Worm (Caenorhabditis elegans) whole organism, L1 larva: Measurements from ENCODE around the gene gro-1.

Source experiments
- C04F5.9 ChIP-seq: sonication (generic microtip); optimal IDR thresholded peaks from 2 replicates; lab custom pipeline; 2016; ENCODE audit warnings: missing genetic modification characterization, missing compliant biosample characterization
- C16A3.4 ChIP-seq: fragments of 150-350 bp; optimal IDR thresholded peaks from 2 replicates; lab custom pipeline; 2014; ENCODE audit warnings: missing biosample characterization, missing genetic modification characterization
- F16B12.6 ChIP-seq: fragments of 150-350 bp; optimal IDR thresholded peaks from 2 replicates; lab custom pipeline; 2014; ENCODE audit warnings: missing biosample characterization, missing genetic modification characterization
- aly-2 ChIP-seq: fragments of 150-350 bp; optimal IDR thresholded peaks from 2 replicates; lab custom pipeline; 2014; ENCODE audit warnings: missing biosample characterization, missing genetic modification characterization
- ama-1 ChIP-seq: fragments of 150-350 bp; optimal IDR thresholded peaks from 2 replicates; lab custom pipeline; 2014
- blmp-1 ChIP-seq: fragments of 150-350 bp; optimal IDR thresholded peaks from 2 replicates; lab custom pipeline; 2014; ENCODE audit warnings: missing biosample characterization, missing genetic modification characterization
- ceh-63 ChIP-seq: fragments of 200-800 bp; sonication (Bioruptor generic); optimal IDR thresholded peaks from 2 replicates; lab custom pipeline; 2018; ENCODE audit warnings: mild to moderate bottlenecking, missing genetic modification characterization, missing compliant biosample characterization
- ceh-8 ChIP-seq: fragments of 200-800 bp; sonication (Bioruptor generic); optimal IDR thresholded peaks from 2 replicates; lab custom pipeline; 2018; ENCODE audit warnings: mild to moderate bottlenecking, missing genetic modification characterization, moderate library complexity, missing compliant biosample characterization
- ceh-90 ChIP-seq: sonication (generic microtip); optimal IDR thresholded peaks from 2 replicates; lab custom pipeline; 2016; ENCODE audit warnings: missing genetic modification characterization, missing compliant biosample characterization
- ces-1 ChIP-seq: fragments of 150-350 bp; optimal IDR thresholded peaks from 2 replicates; lab custom pipeline; 2014; ENCODE audit warnings: missing biosample characterization, missing genetic modification reagents, missing genetic modification characterization
- efl-1 ChIP-seq, 4 experiments: fragments of 150-350 bp; optimal IDR thresholded peaks in 3 of 4; peaks in 1 of 4; 1 replicate in 1 of 4; 2 replicates in 3 of 4; lab custom pipeline; 2014; ENCODE audit warnings: missing biosample characterization in 2 of 4, missing genetic modification characterization in 2 of 4, missing genetic modification reagents in 2 of 4
- elt-2 ChIP-seq: sonication (generic microtip); optimal IDR thresholded peaks from 2 replicates; lab custom pipeline; 2016; ENCODE audit warnings: missing genetic modification characterization, mild to moderate bottlenecking, inconsistent platforms, missing compliant biosample characterization, missing genetic modification reagents
- ets-5 ChIP-seq: fragments of 200-800 bp; sonication (Bioruptor generic); IDR thresholded peaks from 2 replicates; pipeline ENCODE4 v1.3.6; 2022; ENCODE audit warnings: missing genetic modification characterization, missing compliant biosample characterization
- fkh-4 ChIP-seq: sonication (generic microtip); optimal IDR thresholded peaks from 2 replicates; lab custom pipeline; 2016; ENCODE audit warnings: missing compliant biosample characterization, missing genetic modification characterization, borderline replicate concordance
- grh-1 ChIP-seq: fragments of 200-800 bp; sonication (Bioruptor generic); IDR thresholded peaks from 2 replicates; pipeline ENCODE4 v1.3.6; 2022; ENCODE audit warnings: missing genetic modification reagents, missing genetic modification characterization, missing compliant biosample characterization
- hlh-17 ChIP-seq: fragments of 200-800 bp; sonication (Bioruptor generic); optimal IDR thresholded peaks from 2 replicates; lab custom pipeline; 2018; ENCODE audit warnings: missing genetic modification characterization, mild to moderate bottlenecking, missing compliant biosample characterization, moderate library complexity, borderline replicate concordance
- irx-1 ChIP-seq: sonication (generic microtip); optimal IDR thresholded peaks from 2 replicates; lab custom pipeline; 2016; ENCODE audit warnings: missing genetic modification characterization, missing compliant biosample characterization
- isw-1 ChIP-seq: fragments of 200-800 bp; sonication (Bioruptor generic); IDR thresholded peaks from 2 replicates; pipeline ENCODE4 v1.3.6; 2022; ENCODE audit warnings: missing genetic modification characterization, missing compliant biosample characterization
- lin-13 ChIP-seq: fragments of 150-350 bp; optimal IDR thresholded peaks from 2 replicates; lab custom pipeline; 2014; ENCODE audit warnings: missing biosample characterization, missing genetic modification reagents, missing genetic modification characterization
- lin-35 ChIP-seq, 2 experiments: fragments of 150-350 bp; optimal IDR thresholded peaks; 2 replicates each; lab custom pipeline; 2014; ENCODE audit warnings: missing biosample characterization in 2 of 2, missing genetic modification characterization in 2 of 2, missing genetic modification reagents in 2 of 2
- lsy-2 ChIP-seq, 2 experiments: fragments of 150-350 bp; optimal IDR thresholded peaks; 2 replicates each; lab custom pipeline; 2014; ENCODE audit warnings: missing biosample characterization in 2 of 2, missing genetic modification characterization in 2 of 2
- nhr-11 ChIP-seq: fragments of 150-350 bp; optimal IDR thresholded peaks from 2 replicates; lab custom pipeline; 2014; ENCODE audit warnings: missing biosample characterization, missing genetic modification characterization
- nhr-19 ChIP-seq: fragments of 200-800 bp; sonication (Bioruptor generic); conservative IDR thresholded peaks from 2 replicates; pipeline ENCODE4 v1.3.6; 2022; ENCODE audit warnings: missing genetic modification characterization, missing compliant biosample characterization
- nhr-20 ChIP-seq: sonication (generic microtip); optimal IDR thresholded peaks from 2 replicates; lab custom pipeline; 2016; ENCODE audit warnings: mild to moderate bottlenecking, missing genetic modification characterization, missing compliant biosample characterization
- nhr-237 ChIP-seq: fragments of 150-350 bp; optimal IDR thresholded peaks from 2 replicates; lab custom pipeline; 2014; ENCODE audit warnings: missing biosample characterization, missing genetic modification characterization
- nhr-28 ChIP-seq: fragments of 150-350 bp; optimal IDR thresholded peaks from 2 replicates; lab custom pipeline; 2014; ENCODE audit warnings: missing biosample characterization, missing genetic modification characterization
- nhr-71 ChIP-seq: sonication (generic microtip); optimal IDR thresholded peaks from 2 replicates; lab custom pipeline; 2016; ENCODE audit warnings: mild to moderate bottlenecking, missing genetic modification characterization, moderate library complexity, missing compliant biosample characterization
- nhr-76 ChIP-seq: sonication (generic microtip); optimal IDR thresholded peaks from 2 replicates; lab custom pipeline; 2017; ENCODE audit warnings: missing biosample characterization, missing genetic modification characterization
- nhr-84 ChIP-seq: sonication (generic microtip); optimal IDR thresholded peaks from 2 replicates; lab custom pipeline; 2017; ENCODE audit warnings: missing biosample characterization, missing genetic modification characterization
- nhr-90 ChIP-seq: sonication (generic microtip); optimal IDR thresholded peaks from 2 replicates; lab custom pipeline; 2016; ENCODE audit warnings: mild to moderate bottlenecking, missing genetic modification characterization, missing compliant biosample characterization; ENCODE audit not compliant: poor library complexity
- pag-3 ChIP-seq: sonication (generic microtip); optimal IDR thresholded peaks from 2 replicates; lab custom pipeline; 2017; ENCODE audit warnings: missing genetic modification characterization, mild to moderate bottlenecking, missing compliant biosample characterization, antibody characterized with exemption, borderline replicate concordance; ENCODE audit not compliant: insufficient read depth
- rnt-1 ChIP-seq: sonication (generic microtip); optimal IDR thresholded peaks from 2 replicates; lab custom pipeline; 2016; ENCODE audit warnings: mild to moderate bottlenecking, missing genetic modification characterization, moderate library complexity, missing compliant biosample characterization
- skn-1 ChIP-seq: fragments of 150-350 bp; optimal IDR thresholded peaks from 2 replicates; lab custom pipeline; 2014; ENCODE audit warnings: missing biosample characterization, missing genetic modification characterization
- snu-23 ChIP-seq: sonication (generic microtip); optimal IDR thresholded peaks from 2 replicates; lab custom pipeline; 2016; ENCODE audit warnings: missing genetic modification characterization, missing compliant biosample characterization
- sptf-1 ChIP-seq: fragments of 150-350 bp; optimal IDR thresholded peaks from 2 replicates; lab custom pipeline; 2014; ENCODE audit warnings: missing biosample characterization, missing genetic modification characterization
- tlp-1 ChIP-seq: fragments of 150-350 bp; optimal IDR thresholded peaks from 2 replicates; lab custom pipeline; 2014; ENCODE audit warnings: missing biosample characterization, missing genetic modification characterization
- unc-130 ChIP-seq: fragments of 150-350 bp; optimal IDR thresholded peaks from 2 replicates; lab custom pipeline; 2017; ENCODE audit warnings: missing biosample characterization, missing genetic modification characterization, inconsistent platforms
- unc-86 ChIP-seq: sonication (generic microtip); optimal IDR thresholded peaks from 2 replicates; lab custom pipeline; 2016; ENCODE audit warnings: missing genetic modification characterization, missing compliant biosample characterization
- vab-15 ChIP-seq: sonication (generic microtip); optimal IDR thresholded peaks from 2 replicates; lab custom pipeline; 2017; ENCODE audit warnings: missing genotype, mild to moderate bottlenecking, missing genetic modification characterization, missing compliant biosample characterization
- ztf-4 ChIP-seq: fragments of 150-350 bp; optimal IDR thresholded peaks from 2 replicates; lab custom pipeline; 2014; ENCODE audit warnings: missing biosample characterization, missing genetic modification characterization

Gene gro-1

DNA sequence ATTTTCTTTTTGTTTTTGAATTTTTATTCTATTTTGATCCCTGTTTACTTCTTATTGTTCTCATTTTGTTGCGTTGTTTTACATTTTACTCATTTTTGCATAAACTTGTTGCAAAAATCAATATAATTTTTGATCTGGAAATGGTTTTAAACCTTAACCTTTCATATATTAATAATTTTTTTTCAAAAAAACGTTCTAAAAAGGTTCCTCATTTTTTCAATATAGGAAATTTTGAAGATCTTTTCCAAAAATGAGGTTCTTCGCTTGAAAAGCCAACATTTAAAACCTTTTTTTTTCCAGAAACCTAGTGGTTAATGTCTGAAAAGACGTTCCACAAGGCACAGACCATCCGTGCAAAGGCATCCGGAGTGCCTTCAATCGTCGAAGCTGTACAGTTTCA lies 4.5 kb upstream of the gro-1 start, which contains the start of gene gop-3:
Gene gop-3, plus strand, starts transcription at position 301 of the 400 bp plus-strand sequence.
- TF ChIP-seq pag-3 (tag; lab: Kevin White, UChicago) (no peak), ces-1 (GFP tag; lab: Kevin White, UChicago) (no peak), sptf-1 (tag; lab: Kevin White, UChicago) (no peak), efl-1 (optimal IDR thresholded peaks at IDR 0.05; lab: Kevin White, UChicago) (no peak), efl-1 (GFP tag; optimal IDR thresholded peaks at IDR 0.05 in 1 of 2; lab: Kevin White, UChicago) (no peak), ceh-8 (GFP tag; lab: Kevin White, UChicago) (no peak), lin-35 (GFP tag; optimal IDR thresholded peaks at IDR 0.05; lab: Kevin White, UChicago) (no peak), ceh-63 (no peak), nhr-11 (no peak), lin-13 (GFP tag; lab: Kevin White, UChicago) (no peak)
- TF ChIP-seq, all 84 proteins: peak for 0

DNA sequence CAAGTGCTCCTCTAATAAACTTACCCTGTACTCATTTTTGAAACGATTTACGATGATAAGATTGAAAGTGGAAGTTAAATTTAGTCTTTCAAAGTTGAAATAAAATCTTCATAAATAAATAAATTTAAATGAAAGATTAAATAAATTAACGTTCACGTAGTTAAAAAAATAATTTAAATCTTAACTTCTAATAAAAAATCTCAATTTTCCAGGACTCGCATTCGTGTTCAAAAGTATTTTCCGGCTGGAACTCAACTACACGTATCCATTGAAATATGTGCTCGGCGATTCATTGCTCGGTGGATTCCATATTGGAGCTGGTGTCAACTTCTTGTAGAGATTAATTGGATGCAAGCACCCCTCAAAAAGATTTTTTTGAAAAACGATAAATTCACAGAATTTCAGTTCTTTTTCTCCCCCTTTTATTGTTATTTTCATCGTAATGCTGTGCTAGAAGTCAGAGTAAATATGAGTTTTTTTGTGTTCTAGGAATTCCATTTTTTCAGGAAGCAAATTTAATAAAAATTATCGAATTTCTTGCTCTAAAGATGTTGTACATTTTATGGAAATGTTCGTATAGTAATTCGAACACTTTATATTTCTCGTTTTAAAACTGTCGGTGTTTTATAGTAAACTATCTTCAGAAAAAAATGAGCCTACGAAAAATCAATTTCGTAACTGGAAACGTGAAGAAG lies 1.5 kb upstream of the gro-1 start, which contains the start of the genes C34E10.9 and hap-1:
Gene C34E10.9, minus strand, starts transcription at position 101 of the 695 bp plus-strand sequence.
Gene hap-1, plus strand, starts transcription at position 645 of the 695 bp plus-strand sequence.
- TF ChIP-seq nhr-76 (tag; lab: Kevin White, UChicago) (no peak), ama-1 (no peak), efl-1 (optimal IDR thresholded peaks at IDR 0.05; lab: Kevin White, UChicago) (no peak), efl-1 (GFP tag; optimal IDR thresholded peaks at IDR 0.05 in 1 of 2; lab: Kevin White, UChicago) (peak in 1 of 2 experiments; percentile 18), F16B12.6 (no peak)
- TF ChIP-seq, all 84 proteins: peak for 1

DNA sequence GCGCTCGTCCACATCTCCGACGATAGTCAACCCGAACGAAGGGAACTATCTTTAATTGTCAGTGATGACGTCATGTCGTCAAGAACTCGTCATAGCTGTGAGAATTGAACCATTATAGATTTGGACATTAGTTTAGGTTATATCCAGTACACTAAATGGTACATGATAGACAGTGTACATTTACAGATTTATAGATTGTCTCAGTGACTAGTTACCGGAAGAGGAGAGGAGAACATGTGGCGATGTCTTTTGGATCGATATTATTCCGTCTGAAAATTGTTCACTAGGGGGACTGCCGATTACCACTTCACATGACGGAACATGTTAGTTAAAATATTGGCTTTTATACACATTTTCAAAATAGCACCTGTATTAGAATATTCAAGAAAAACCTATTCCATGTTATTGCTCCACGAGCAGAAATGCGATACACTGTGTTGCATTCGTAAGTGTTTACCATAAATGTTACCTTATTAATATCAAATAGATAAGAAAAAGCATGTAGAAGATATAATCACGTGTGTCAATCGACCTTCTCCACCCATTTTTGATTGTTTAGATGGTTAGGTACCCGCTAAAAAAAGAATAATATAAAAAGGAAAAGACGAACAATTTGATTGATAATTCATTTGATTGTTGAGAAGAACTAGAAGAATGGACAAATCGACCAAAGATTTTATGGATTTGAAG lies 2.4 kb downstream of the gro-1 start, which contains the start of gene ZC395.5:
Gene ZC395.5, plus strand, starts transcription at position 632 of the 690 bp plus-strand sequence.
- TF ChIP-seq hlh-17 (GFP tag; lab: Kevin White, UChicago) (no peak), isw-1 (GFP tag; lab: Robert Waterston, UW) (no peak), nhr-20 (tag; lab: Kevin White, UChicago) (peak; percentile 28), lin-35 (GFP tag; optimal IDR thresholded peaks at IDR 0.05; lab: Kevin White, UChicago) (peak in 1 of 2 experiments; percentile 34), efl-1 (optimal IDR thresholded peaks at IDR 0.05; lab: Kevin White, UChicago) (no peak), efl-1 (GFP tag; optimal IDR thresholded peaks at IDR 0.05 in 1 of 2; lab: Kevin White, UChicago) (peak in 1 of 2 experiments; percentile 52), lsy-2 (tag; optimal IDR thresholded peaks at IDR 0.05; lab: Kevin White, UChicago) (peak in 1 of 2 experiments; percentile 24), tlp-1 (tag; lab: Kevin White, UChicago) (no peak), nhr-90 (peak; percentile 14), blmp-1 (peak; percentile 16), snu-23 (peak; percentile 8), elt-2 (tag; lab: Kevin White, UChicago) (peak; percentile 69)

DNA sequence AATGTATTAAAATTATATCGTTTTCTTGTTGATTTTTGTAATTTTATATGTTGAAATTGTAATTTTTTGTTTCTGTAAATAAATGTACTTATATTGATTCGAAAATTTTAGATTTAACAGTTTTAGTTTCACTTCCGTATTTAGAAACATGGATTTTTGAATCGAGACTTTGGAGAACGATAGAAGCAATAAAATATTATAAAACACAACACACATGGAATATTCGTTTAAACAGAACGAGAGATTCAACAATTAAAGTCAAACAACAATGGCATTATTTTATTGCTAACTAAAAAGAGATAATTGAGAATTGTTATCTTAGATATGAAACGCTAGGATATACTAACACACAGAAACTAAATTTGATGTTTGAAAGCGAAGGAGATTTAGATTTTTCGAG lies 3.6 kb downstream of the gro-1 start:
- TF ChIP-seq grh-1 (GFP tag; lab: Robert Waterston, UW), result no peak
- no peak for TF ChIP-seq unc-130 (tag; lab: Kevin White, UChicago)
- TF ChIP-seq unc-86 (tag; lab: Kevin White, UChicago), result no peak
- TF ChIP-seq nhr-19 (GFP tag; lab: Robert Waterston, UW), result no peak
- TF ChIP-seq efl-1 (optimal IDR thresholded peaks at IDR 0.05; lab: Kevin White, UChicago), result no peak
- TF ChIP-seq efl-1 (GFP tag; optimal IDR thresholded peaks at IDR 0.05 in 1 of 2; lab: Kevin White, UChicago), result peak in 1 of 2 experiments; percentile 69
- TF ChIP-seq blmp-1, result no peak
- TF ChIP-seq hlh-17 (GFP tag; lab: Kevin White, UChicago), result no peak
- no peak for TF ChIP-seq ceh-90 (tag; lab: Kevin White, UChicago)
- no peak for TF ChIP-seq ces-1 (GFP tag; lab: Kevin White, UChicago)
- TF ChIP-seq lin-35 (GFP tag; optimal IDR thresholded peaks at IDR 0.05; lab: Kevin White, UChicago), result peak in 1 of 2 experiments; percentile 47
- no peak for TF ChIP-seq nhr-11
- no peak for TF ChIP-seq ets-5 (GFP tag; lab: Robert Waterston, UW)
- TF ChIP-seq irx-1 (tag; lab: Kevin White, UChicago), result no peak
- TF ChIP-seq rnt-1 (tag; lab: Kevin White, UChicago), result no peak
- no peak for TF ChIP-seq nhr-71 (tag; lab: Kevin White, UChicago)
- TF ChIP-seq skn-1 (tag; lab: Kevin White, UChicago), result no peak
- TF ChIP-seq lsy-2 (tag; optimal IDR thresholded peaks at IDR 0.05; lab: Kevin White, UChicago), result peak; percentile 8
- TF ChIP-seq nhr-28, result no peak
- TF ChIP-seq nhr-237 (tag; lab: Kevin White, UChicago), result no peak
- TF ChIP-seq vab-15 (tag; lab: Kevin White, UChicago), result no peak
- no peak for TF ChIP-seq C04F5.9 (tag; lab: Kevin White, UChicago)
- TF ChIP-seq nhr-76 (tag; lab: Kevin White, UChicago), result no peak
- peak; percentile 6 for TF ChIP-seq elt-2 (tag; lab: Kevin White, UChicago)
- no peak for TF ChIP-seq tlp-1 (tag; lab: Kevin White, UChicago)
- no peak for TF ChIP-seq nhr-84
- TF ChIP-seq ztf-4 (tag; lab: Kevin White, UChicago), result no peak
- TF ChIP-seq aly-2 (tag; lab: Kevin White, UChicago), result no peak
- no peak for TF ChIP-seq C16A3.4 (tag; lab: Kevin White, UChicago)
- TF ChIP-seq ceh-63, result no peak
- TF ChIP-seq fkh-4, result no peak
